Fruit fly (Drosophila melanogaster) whole organism, wandering third instar larva: ENCODE data around the gene CG3604.

Experiments used
- Abd-B ChIP-seq: fragments of >200 bp; optimal IDR thresholded peaks from 2 replicates; lab custom pipeline; 2017; ENCODE audit warnings: missing biosample characterization, missing genetic modification characterization
- CG32264 ChIP-seq: fragments of 200-800 bp; sonication (Bioruptor generic); optimal IDR thresholded peaks from 2 replicates; lab custom pipeline; 2016; ENCODE audit warnings: missing biosample characterization, missing genetic modification characterization
- CG9705 ChIP-seq: fragments of 200-800 bp; sonication (Bioruptor generic); optimal IDR thresholded peaks from 2 replicates; lab custom pipeline; 2018; ENCODE audit warnings: missing biosample characterization, mild to moderate bottlenecking, missing genetic modification characterization
- Dfd ChIP-seq: fragments of >200 bp; optimal IDR thresholded peaks from 2 replicates; lab custom pipeline; 2017; ENCODE audit warnings: missing biosample characterization, missing genetic modification characterization
- GATAd ChIP-seq: sonication (Bioruptor generic); optimal IDR thresholded peaks from 2 replicates; lab custom pipeline; 2016; ENCODE audit warnings: missing biosample characterization, missing genetic modification characterization
- Hnf4 ChIP-seq: fragments of 200-800 bp; sonication (Bioruptor generic); optimal IDR thresholded peaks from 2 replicates; lab custom pipeline; 2016; ENCODE audit warnings: missing biosample characterization, mild to moderate bottlenecking, missing genetic modification characterization
- Hr78 ChIP-seq: fragments of >200 bp; optimal IDR thresholded peaks from 2 replicates; lab custom pipeline; 2017; ENCODE audit warnings: missing biosample characterization, missing genetic modification characterization
- Jra ChIP-seq: sonication (Bioruptor generic); optimal IDR thresholded peaks from 2 replicates; lab custom pipeline; 2016; ENCODE audit warnings: missing biosample characterization, missing genetic modification characterization
- Mio ChIP-seq: sonication (Bioruptor generic); optimal IDR thresholded peaks from 2 replicates; lab custom pipeline; 2016; ENCODE audit warnings: missing biosample characterization, missing genetic modification characterization
- N ChIP-seq: fragments of >200 bp; optimal IDR thresholded peaks from 2 replicates; lab custom pipeline; 2018; ENCODE audit warnings: missing biosample characterization, missing external identifiers, missing genetic modification characterization
- OdsH ChIP-seq: fragments of 200-800 bp; sonication (Bioruptor generic); optimal IDR thresholded peaks from 2 replicates; lab custom pipeline; 2016; ENCODE audit warnings: missing biosample characterization, mild to moderate bottlenecking, missing genetic modification characterization
- Rel ChIP-seq, 2 experiments: fragments of 200-800 bp; sonication (Bioruptor generic) in 1 of 2; optimal IDR thresholded peaks; 2 replicates in 1 of 2; 3 replicates in 1 of 2; lab custom pipeline; 2016 to 2019; ENCODE audit warnings: mild to moderate bottlenecking in 2 of 2, missing biosample characterization in 2 of 2, missing genetic modification characterization in 2 of 2, moderate library complexity in 1 of 2
- Sp1 ChIP-seq: fragments of 200-800 bp; sonication (Bioruptor generic); optimal IDR thresholded peaks from 3 replicates; lab custom pipeline; 2019; ENCODE audit warnings: missing biosample characterization, mild to moderate bottlenecking, missing genetic modification characterization, moderate library complexity
- Vsx2 ChIP-seq: fragments of 200-300, 225-300 bp; sonication (Bioruptor generic); optimal IDR thresholded peaks from 2 replicates; lab custom pipeline; 2018; ENCODE audit warnings: missing biosample characterization, missing genetic modification characterization; ENCODE audit not compliant: partially characterized antibody
- br ChIP-seq: fragments of 200-800 bp; sonication (Bioruptor generic); optimal IDR thresholded peaks from 2 replicates; lab custom pipeline; 2016; ENCODE audit warnings: missing biosample characterization, missing genetic modification characterization
- brk ChIP-seq: fragments of 200-800 bp; sonication (Bioruptor generic); optimal IDR thresholded peaks from 2 replicates; lab custom pipeline; 2016; ENCODE audit warnings: missing biosample characterization, mild to moderate bottlenecking, missing genetic modification characterization
- dsf ChIP-seq: sonication (Bioruptor generic); optimal IDR thresholded peaks from 2 replicates; lab custom pipeline; 2016; ENCODE audit warnings: missing biosample characterization, missing genetic modification characterization, borderline replicate concordance
- foxo ChIP-seq, 2 experiments: fragments of 200-800 bp; sonication (Bioruptor generic); optimal IDR thresholded peaks; 2 replicates in 1 of 2; 3 replicates in 1 of 2; lab custom pipeline; 2016 to 2017; ENCODE audit warnings: missing biosample characterization in 2 of 2, missing genetic modification characterization in 2 of 2
- fru ChIP-seq: fragments of 200-800 bp; sonication (Bioruptor generic); optimal IDR thresholded peaks from 3 replicates; lab custom pipeline; 2016; ENCODE audit warnings: missing biosample characterization, mild to moderate bottlenecking, missing genetic modification characterization
- h ChIP-seq: fragments of 200-800 bp; sonication (Bioruptor generic); optimal IDR thresholded peaks from 3 replicates; lab custom pipeline; 2016; ENCODE audit warnings: missing biosample characterization, mild to moderate bottlenecking, missing genetic modification characterization
- jim ChIP-seq: fragments of 175-275, 200-325 bp; sonication (Bioruptor generic); optimal IDR thresholded peaks from 2 replicates; lab custom pipeline; 2016; ENCODE audit warnings: missing biosample characterization, mild to moderate bottlenecking, missing genetic modification characterization
- lola ChIP-seq: fragments of >200 bp; optimal IDR thresholded peaks from 2 replicates; lab custom pipeline; 2017; ENCODE audit warnings: missing biosample characterization, missing genetic modification characterization
- pan ChIP-seq: fragments of >200 bp; optimal IDR thresholded peaks from 2 replicates; lab custom pipeline; 2017
- psq ChIP-seq: fragments of 200-800 bp; sonication (Bioruptor generic); optimal IDR thresholded peaks from 3 replicates; lab custom pipeline; 2017; ENCODE audit warnings: missing biosample characterization, mild to moderate bottlenecking, missing genetic modification characterization, moderate library complexity
- rgr ChIP-seq: fragments of 200-800 bp; sonication (Bioruptor generic); optimal IDR thresholded peaks from 3 replicates; lab custom pipeline; 2016; ENCODE audit warnings: missing biosample characterization, mild to moderate bottlenecking, missing genetic modification characterization
- sage ChIP-seq: fragments of 200-800 bp; sonication (Bioruptor generic); optimal IDR thresholded peaks from 2 replicates; lab custom pipeline; 2016; ENCODE audit warnings: missing biosample characterization, mild to moderate bottlenecking, missing genetic modification characterization
- tai ChIP-seq: sonication (Bioruptor generic); optimal IDR thresholded peaks from 2 replicates; lab custom pipeline; 2016; ENCODE audit warnings: missing biosample characterization, missing genetic modification characterization
- usp ChIP-seq: fragments of >200 bp; optimal IDR thresholded peaks from 2 replicates; lab custom pipeline; 2017; ENCODE audit warnings: missing biosample characterization, missing genetic modification characterization
- woc ChIP-seq: sonication (Bioruptor generic); optimal IDR thresholded peaks from 2 replicates; lab custom pipeline; 2016; ENCODE audit warnings: missing biosample characterization, mild to moderate bottlenecking, missing genetic modification characterization

CG3604 gene

DNA sequence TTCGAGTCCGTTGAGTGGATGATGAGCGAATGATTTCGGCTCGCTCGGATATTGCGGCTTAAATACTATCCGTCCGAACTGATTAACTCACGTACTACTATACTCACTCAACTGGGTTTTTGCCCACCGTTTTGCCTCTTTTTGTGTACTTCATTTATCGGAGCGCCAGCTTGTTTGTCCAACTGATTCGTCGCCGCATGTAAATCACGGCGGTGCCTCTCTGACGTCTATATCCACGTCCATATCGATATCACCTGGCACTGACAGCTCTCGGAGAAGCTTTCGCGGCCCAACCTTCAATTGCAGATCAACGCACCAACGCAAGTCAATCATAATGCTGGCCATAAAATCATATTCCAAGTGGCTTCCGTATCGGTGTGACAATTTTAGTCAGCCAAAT is at the start of gene CG3604:
Gene CG3604 (minus strand): TSS at position 101 of the 400 bp plus-strand sequence.
- TF ChIP-seq br (GFP tag; lab: Kevin White, UChicago), result no peak
- TF ChIP-seq rgr (GFP tag; lab: Kevin White, UChicago), result no peak
- no peak for TF ChIP-seq fru
- TF ChIP-seq tai (GFP tag; lab: Kevin White, UChicago), result no peak
- no peak for TF ChIP-seq Rel (GFP tag; optimal IDR thresholded peaks at IDR 0.05; lab: Kevin White, UChicago)
- no peak for TF ChIP-seq Rel (tag; optimal IDR thresholded peaks at IDR 0.05; lab: Kevin White, UChicago)
- TF ChIP-seq CG9705 (GFP tag; lab: Kevin White, UChicago), result no peak
- no peak for TF ChIP-seq Sp1
- TF ChIP-seq, all 38 proteins: peak for 0

DNA sequence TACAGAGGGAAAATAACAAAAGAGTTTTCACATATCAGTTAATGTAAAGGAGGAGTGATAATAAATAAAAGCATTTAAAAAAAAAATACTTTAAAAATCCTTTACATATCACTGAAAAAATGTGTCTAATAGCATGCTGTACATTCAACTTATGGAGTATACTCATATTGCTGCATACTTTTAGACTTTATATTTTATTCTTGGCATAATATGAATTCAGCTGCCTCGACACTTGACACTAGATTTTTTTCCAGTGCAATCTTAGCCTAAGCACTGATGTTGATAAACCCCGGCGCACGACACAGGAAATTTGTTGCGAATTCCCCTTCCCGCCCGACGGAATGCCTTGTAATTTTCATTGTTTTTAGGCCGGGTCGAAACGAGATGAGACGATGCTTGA is 42.8 kb upstream of the CG3604 start:
- TF ChIP-seq Dfd (GFP tag; lab: Kevin White, UChicago) (no peak), Hnf4 (GFP tag; lab: Kevin White, UChicago) (no peak), sage (GFP tag; lab: Kevin White, UChicago) (no peak), lola (GFP tag; lab: Kevin White, UChicago) (no peak), Mio (GFP tag; lab: Kevin White, UChicago) (no peak), psq (no peak)
- TF ChIP-seq, all 38 proteins: peak for 0

DNA sequence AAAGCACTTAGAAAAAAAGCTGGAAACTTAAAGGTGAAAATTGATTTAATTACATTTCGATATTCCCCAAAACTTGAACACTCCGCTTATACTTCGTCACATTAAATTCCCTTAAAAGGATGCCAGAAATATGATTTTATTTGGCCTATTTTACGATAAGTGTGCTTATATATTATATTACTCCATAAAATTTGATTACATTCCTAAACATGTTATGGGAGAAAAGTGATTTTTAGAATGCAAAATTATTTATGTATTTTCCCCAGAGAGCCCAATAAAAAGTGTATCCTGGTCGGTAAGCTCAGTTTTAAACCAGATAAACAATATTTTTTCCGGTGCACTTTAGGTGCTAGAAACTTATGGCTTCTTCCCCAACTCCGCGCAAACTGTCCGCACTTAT is 40.0 kb upstream of the CG3604 start:
- TF ChIP-seq OdsH (GFP tag; lab: Kevin White, UChicago), result no peak

DNA sequence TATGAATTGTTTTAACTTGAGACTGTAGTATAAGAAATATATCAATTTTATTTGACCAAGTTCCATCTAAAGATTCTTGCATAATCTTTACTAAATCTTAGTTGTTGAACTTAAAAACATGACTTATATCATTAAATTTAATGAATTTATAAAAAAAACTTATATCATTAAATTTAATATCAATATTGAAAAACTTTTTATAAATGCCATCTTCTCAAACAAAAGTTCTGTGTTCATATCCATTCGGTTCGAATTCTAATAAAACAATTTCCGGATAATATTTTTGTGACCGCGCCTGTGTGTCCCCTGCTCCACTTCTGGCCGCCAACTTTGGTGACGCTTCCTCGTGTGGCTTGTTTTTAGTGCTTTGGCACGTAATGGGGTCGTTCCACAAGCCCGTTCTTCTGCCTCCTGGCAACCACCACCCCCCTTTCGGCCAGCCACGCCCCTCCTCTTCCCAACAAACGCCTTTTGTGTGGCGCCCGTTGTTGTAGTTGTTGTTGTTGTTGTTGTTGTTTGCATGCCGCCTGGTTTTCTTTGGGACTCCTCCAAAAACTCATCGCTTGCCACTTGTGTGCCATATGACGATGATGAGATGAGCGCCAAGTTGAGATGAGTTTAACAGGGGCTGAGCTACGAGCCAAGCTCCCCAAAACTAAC is 39.5 kb upstream of the CG3604 start:
- no peak for TF ChIP-seq Dfd (GFP tag; lab: Kevin White, UChicago)
- TF ChIP-seq pan (lab: Kevin White, UChicago), result no peak
- no peak for TF ChIP-seq dsf
- TF ChIP-seq woc (GFP tag; lab: Kevin White, UChicago), result no peak
- TF ChIP-seq Mio (GFP tag; lab: Kevin White, UChicago), result no peak
- no peak for TF ChIP-seq rgr (GFP tag; lab: Kevin White, UChicago)
- TF ChIP-seq Hnf4 (GFP tag; lab: Kevin White, UChicago), result no peak
- no peak for TF ChIP-seq CG9705 (GFP tag; lab: Kevin White, UChicago)
- no peak for TF ChIP-seq Abd-B (GFP tag; lab: Kevin White, UChicago)
- no peak for TF ChIP-seq Hr78 (GFP tag; lab: Kevin White, UChicago)
- TF ChIP-seq brk (GFP tag; lab: Kevin White, UChicago), result no peak

DNA sequence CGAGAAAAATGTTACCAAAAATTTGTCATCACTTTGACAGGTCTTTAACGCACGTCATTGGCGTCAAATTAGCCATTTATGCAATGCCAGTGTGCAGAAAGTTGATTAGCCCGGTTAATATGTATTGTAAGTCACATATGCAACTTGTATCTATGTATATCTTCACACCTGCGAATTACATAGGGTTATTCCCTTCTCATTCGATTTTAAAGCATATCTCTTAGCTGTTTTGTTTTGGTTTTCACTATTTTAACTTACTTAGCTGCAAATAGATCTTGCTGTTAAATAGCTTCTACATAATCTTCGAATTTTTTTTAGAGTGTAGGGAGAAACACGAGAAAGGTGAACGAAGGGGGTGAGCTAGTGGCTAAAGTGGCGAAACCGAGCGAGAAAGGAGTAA is 33.4 kb upstream of the CG3604 start:
- TF ChIP-seq h (GFP tag; lab: Kevin White, UChicago) (no peak), tai (GFP tag; lab: Kevin White, UChicago) (no peak), fru (no peak), CG9705 (GFP tag; lab: Kevin White, UChicago) (no peak), foxo (GFP tag; optimal IDR thresholded peaks at IDR 0.05; lab: Kevin White, UChicago) (no peak), Hr78 (GFP tag; lab: Kevin White, UChicago) (no peak), Dfd (GFP tag; lab: Kevin White, UChicago) (no peak), woc (GFP tag; lab: Kevin White, UChicago) (no peak), psq (no peak), pan (lab: Kevin White, UChicago) (no peak), dsf (no peak), CG32264 (no peak), jim (GFP tag; lab: Kevin White, UChicago) (no peak), N (no peak), Rel (GFP tag; optimal IDR thresholded peaks at IDR 0.05; lab: Kevin White, UChicago) (no peak), Rel (tag; optimal IDR thresholded peaks at IDR 0.05; lab: Kevin White, UChicago) (no peak), usp (GFP tag; lab: Kevin White, UChicago) (no peak), Vsx2 (GFP tag; lab: Kevin White, UChicago) (no peak), GATAd (GFP tag; lab: Kevin White, UChicago) (no peak), Jra (GFP tag; lab: Kevin White, UChicago) (no peak)
